Fruit fly (Drosophila melanogaster) whole organism, wandering third instar larva: Measurements from ENCODE around the gene Phae1.
A peak's percentile ranks its signal among the peaks of the same experiment; 100 is the strongest.

Experiments used
- Abd-B ChIP-seq: fragments of >200 bp; optimal IDR thresholded peaks from 2 replicates; lab custom pipeline; 2017; ENCODE audit warnings: missing biosample characterization, missing genetic modification characterization
- CG32264 ChIP-seq: fragments of 200-800 bp; sonication (Bioruptor generic); optimal IDR thresholded peaks from 2 replicates; lab custom pipeline; 2016; ENCODE audit warnings: missing biosample characterization, missing genetic modification characterization
- CG9705 ChIP-seq: fragments of 200-800 bp; sonication (Bioruptor generic); optimal IDR thresholded peaks from 2 replicates; lab custom pipeline; 2018; ENCODE audit warnings: missing biosample characterization, mild to moderate bottlenecking, missing genetic modification characterization
- CrebA ChIP-seq: fragments of 200-800 bp; sonication (Bioruptor generic); optimal IDR thresholded peaks from 2 replicates; lab custom pipeline; 2016; ENCODE audit warnings: missing biosample characterization, mild to moderate bottlenecking, missing genetic modification characterization, borderline replicate concordance
- Dfd ChIP-seq: fragments of >200 bp; optimal IDR thresholded peaks from 2 replicates; lab custom pipeline; 2017; ENCODE audit warnings: missing biosample characterization, missing genetic modification characterization
- Dif ChIP-seq: fragments of 200-275, 200-300 bp; sonication (Bioruptor generic); optimal IDR thresholded peaks from 2 replicates; lab custom pipeline; 2018; ENCODE audit warnings: missing biosample characterization, missing genetic modification characterization; ENCODE audit not compliant: partially characterized antibody
- HLH106 ChIP-seq: fragments of 200-800 bp; optimal IDR thresholded peaks from 3 replicates; lab custom pipeline; 2019; ENCODE audit warnings: missing biosample characterization, mild to moderate bottlenecking, missing genetic modification characterization, moderate library complexity
- Hnf4 ChIP-seq: fragments of 200-800 bp; sonication (Bioruptor generic); optimal IDR thresholded peaks from 2 replicates; lab custom pipeline; 2016; ENCODE audit warnings: missing biosample characterization, mild to moderate bottlenecking, missing genetic modification characterization
- Hr78 ChIP-seq: fragments of >200 bp; optimal IDR thresholded peaks from 2 replicates; lab custom pipeline; 2017; ENCODE audit warnings: missing biosample characterization, missing genetic modification characterization
- Hr83 ChIP-seq: fragments of 200-300 bp; sonication (Bioruptor generic); optimal IDR thresholded peaks from 2 replicates; lab custom pipeline; 2016; ENCODE audit warnings: missing biosample characterization, mild to moderate bottlenecking, missing genetic modification characterization, moderate library complexity; ENCODE audit not compliant: poor library complexity, severe bottlenecking
- Jra ChIP-seq: sonication (Bioruptor generic); optimal IDR thresholded peaks from 2 replicates; lab custom pipeline; 2016; ENCODE audit warnings: missing biosample characterization, missing genetic modification characterization
- Mio ChIP-seq: sonication (Bioruptor generic); optimal IDR thresholded peaks from 2 replicates; lab custom pipeline; 2016; ENCODE audit warnings: missing biosample characterization, missing genetic modification characterization
- Myc ChIP-seq: fragments of >200 bp; optimal IDR thresholded peaks from 2 replicates; lab custom pipeline; 2017
- OdsH ChIP-seq: fragments of 200-800 bp; sonication (Bioruptor generic); optimal IDR thresholded peaks from 2 replicates; lab custom pipeline; 2016; ENCODE audit warnings: missing biosample characterization, mild to moderate bottlenecking, missing genetic modification characterization
- Rel ChIP-seq, 2 experiments: fragments of 200-800 bp; sonication (Bioruptor generic) in 1 of 2; optimal IDR thresholded peaks; 2 replicates in 1 of 2; 3 replicates in 1 of 2; lab custom pipeline; 2016 to 2019; ENCODE audit warnings: mild to moderate bottlenecking in 2 of 2, missing biosample characterization in 2 of 2, missing genetic modification characterization in 2 of 2, moderate library complexity in 1 of 2
- Sp1 ChIP-seq: fragments of 200-800 bp; sonication (Bioruptor generic); optimal IDR thresholded peaks from 3 replicates; lab custom pipeline; 2019; ENCODE audit warnings: missing biosample characterization, mild to moderate bottlenecking, missing genetic modification characterization, moderate library complexity
- br ChIP-seq: fragments of 200-800 bp; sonication (Bioruptor generic); optimal IDR thresholded peaks from 2 replicates; lab custom pipeline; 2016; ENCODE audit warnings: missing biosample characterization, missing genetic modification characterization
- dl ChIP-seq, 2 experiments: fragments of 175-275, 200-275 bp in 1 of 2; fragments of 200-275 bp in 1 of 2; sonication (Bioruptor generic); optimal IDR thresholded peaks; lab custom pipeline; 2018; ENCODE audit warnings: mild to moderate bottlenecking in 2 of 2, missing biosample characterization in 2 of 2, missing genetic modification characterization in 2 of 2, moderate library complexity in 2 of 2; ENCODE audit not compliant: partially characterized antibody in 2 of 2, insufficient read depth in 1 of 2
- dmrt93B ChIP-seq: fragments of 200-800 bp; sonication (Bioruptor generic); optimal IDR thresholded peaks from 2 replicates; lab custom pipeline; 2018; ENCODE audit warnings: missing biosample characterization, mild to moderate bottlenecking, missing genetic modification characterization
- dsf ChIP-seq: sonication (Bioruptor generic); optimal IDR thresholded peaks from 2 replicates; lab custom pipeline; 2016; ENCODE audit warnings: missing biosample characterization, missing genetic modification characterization, borderline replicate concordance
- ey ChIP-seq: fragments of 200-800 bp; sonication (Bioruptor generic); optimal IDR thresholded peaks from 2 replicates; lab custom pipeline; 2016; ENCODE audit warnings: missing biosample characterization, missing genetic modification characterization
- foxo ChIP-seq, 2 experiments: fragments of 200-800 bp; sonication (Bioruptor generic); optimal IDR thresholded peaks; 2 replicates in 1 of 2; 3 replicates in 1 of 2; lab custom pipeline; 2016 to 2017; ENCODE audit warnings: missing biosample characterization in 2 of 2, missing genetic modification characterization in 2 of 2
- fru ChIP-seq: fragments of 200-800 bp; sonication (Bioruptor generic); optimal IDR thresholded peaks from 3 replicates; lab custom pipeline; 2016; ENCODE audit warnings: missing biosample characterization, mild to moderate bottlenecking, missing genetic modification characterization
- h ChIP-seq: fragments of 200-800 bp; sonication (Bioruptor generic); optimal IDR thresholded peaks from 3 replicates; lab custom pipeline; 2016; ENCODE audit warnings: missing biosample characterization, mild to moderate bottlenecking, missing genetic modification characterization
- jim ChIP-seq: fragments of 175-275, 200-325 bp; sonication (Bioruptor generic); optimal IDR thresholded peaks from 2 replicates; lab custom pipeline; 2016; ENCODE audit warnings: missing biosample characterization, mild to moderate bottlenecking, missing genetic modification characterization
- lola ChIP-seq: fragments of >200 bp; optimal IDR thresholded peaks from 2 replicates; lab custom pipeline; 2017; ENCODE audit warnings: missing biosample characterization, missing genetic modification characterization
- pan ChIP-seq: fragments of >200 bp; optimal IDR thresholded peaks from 2 replicates; lab custom pipeline; 2017
- psq ChIP-seq: fragments of 200-800 bp; sonication (Bioruptor generic); optimal IDR thresholded peaks from 3 replicates; lab custom pipeline; 2017; ENCODE audit warnings: missing biosample characterization, mild to moderate bottlenecking, missing genetic modification characterization, moderate library complexity
- rgr ChIP-seq: fragments of 200-800 bp; sonication (Bioruptor generic); optimal IDR thresholded peaks from 3 replicates; lab custom pipeline; 2016; ENCODE audit warnings: missing biosample characterization, mild to moderate bottlenecking, missing genetic modification characterization
- sage ChIP-seq: fragments of 200-800 bp; sonication (Bioruptor generic); optimal IDR thresholded peaks from 2 replicates; lab custom pipeline; 2016; ENCODE audit warnings: missing biosample characterization, mild to moderate bottlenecking, missing genetic modification characterization
- tai ChIP-seq: sonication (Bioruptor generic); optimal IDR thresholded peaks from 2 replicates; lab custom pipeline; 2016; ENCODE audit warnings: missing biosample characterization, missing genetic modification characterization
- usp ChIP-seq: fragments of >200 bp; optimal IDR thresholded peaks from 2 replicates; lab custom pipeline; 2017; ENCODE audit warnings: missing biosample characterization, missing genetic modification characterization
- woc ChIP-seq: sonication (Bioruptor generic); optimal IDR thresholded peaks from 2 replicates; lab custom pipeline; 2016; ENCODE audit warnings: missing biosample characterization, mild to moderate bottlenecking, missing genetic modification characterization

The Phae1 gene

dm6 chr2L:12108779-12109564, at the start of gene Phae1, which contains the start of gene Rab6:
Gene Phae1, plus strand, starts transcription at chr2L:12109417.
Gene Rab6, minus strand, starts transcription at chr2L:12109116.
- TF ChIP-seq lola (GFP tag; lab: Kevin White, UChicago) = no peak
- TF ChIP-seq CG32264 = no peak
- no peak for TF ChIP-seq Dif (GFP tag; lab: Kevin White, UChicago)
- no peak for TF ChIP-seq tai
- no peak for TF ChIP-seq Hnf4 (GFP tag; lab: Kevin White, UChicago)
- no peak for TF ChIP-seq Myc (lab: Kevin White, UChicago)
- TF ChIP-seq sage (GFP tag; lab: Kevin White, UChicago) = no peak
- TF ChIP-seq Sp1 (GFP tag; lab: Kevin White, UChicago) = peak; percentile 28
- TF ChIP-seq Hr78 (GFP tag; lab: Kevin White, UChicago) = no peak
- TF ChIP-seq h (GFP tag; lab: Kevin White, UChicago) = peak; percentile 34
- TF ChIP-seq rgr (GFP tag; lab: Kevin White, UChicago) = no peak
- TF ChIP-seq Hr83 (GFP tag; lab: Kevin White, UChicago) = no peak
- TF ChIP-seq woc (GFP tag; lab: Kevin White, UChicago) = no peak
- no peak for TF ChIP-seq CrebA (GFP tag; lab: Kevin White, UChicago)
- TF ChIP-seq psq (GFP tag; lab: Kevin White, UChicago) = no peak
- TF ChIP-seq fru (GFP tag; lab: Kevin White, UChicago) = no peak
- no peak for TF ChIP-seq usp (GFP tag; lab: Kevin White, UChicago)
- peak; percentile 46 for TF ChIP-seq Jra (GFP tag; lab: Kevin White, UChicago)
- TF ChIP-seq OdsH = no peak
- TF ChIP-seq dsf (GFP tag; lab: Kevin White, UChicago) = no peak
- no peak for TF ChIP-seq Mio
- TF ChIP-seq dl (GFP tag; optimal IDR thresholded peaks at IDR 0.05; lab: Kevin White, UChicago; ENCODE audit: insufficient read depth in 1 of 2, partially characterized antibody in 2 of 2) = no peak
- no peak for TF ChIP-seq Abd-B (GFP tag; lab: Kevin White, UChicago)
- TF ChIP-seq Rel (GFP tag; optimal IDR thresholded peaks at IDR 0.05; lab: Kevin White, UChicago) = no peak
- TF ChIP-seq Rel (tag; optimal IDR thresholded peaks at IDR 0.05; lab: Kevin White, UChicago) = peak; percentile 54
- TF ChIP-seq dmrt93B (GFP tag; lab: Kevin White, UChicago) = no peak
- TF ChIP-seq ey = no peak

- TF ChIP-seq Rel (GFP tag; optimal IDR thresholded peaks at IDR 0.05; lab: Kevin White, UChicago) (no peak), Rel (tag; optimal IDR thresholded peaks at IDR 0.05; lab: Kevin White, UChicago) (no peak), HLH106 (tag; lab: Kevin White, UChicago) (peak; percentile 24), OdsH (peak; percentile 5), ey (no peak), pan (no peak), rgr (GFP tag; lab: Kevin White, UChicago) (no peak), br (GFP tag; lab: Kevin White, UChicago) (no peak), sage (GFP tag; lab: Kevin White, UChicago) (no peak), CrebA (GFP tag; lab: Kevin White, UChicago) (no peak), Jra (GFP tag; lab: Kevin White, UChicago) (no peak), dmrt93B (GFP tag; lab: Kevin White, UChicago) (no peak), Dif (GFP tag; lab: Kevin White, UChicago) (no peak), tai (no peak), Myc (lab: Kevin White, UChicago) (peak; percentile 74), CG9705 (no peak), Abd-B (GFP tag; lab: Kevin White, UChicago) (no peak), woc (GFP tag; lab: Kevin White, UChicago) (no peak), Hr78 (GFP tag; lab: Kevin White, UChicago) (no peak), dl (GFP tag; optimal IDR thresholded peaks at IDR 0.05; lab: Kevin White, UChicago; ENCODE audit: insufficient read depth in 1 of 2, partially characterized antibody in 2 of 2) (no peak), Dfd (GFP tag; lab: Kevin White, UChicago) (no peak), Sp1 (GFP tag; lab: Kevin White, UChicago) (peak; percentile 27), h (GFP tag; lab: Kevin White, UChicago) (no peak), dsf (GFP tag; lab: Kevin White, UChicago) (no peak), foxo (GFP tag; optimal IDR thresholded peaks at IDR 0.05; lab: Kevin White, UChicago) (peak in 1 of 2 experiments; percentile 28), Hnf4 (GFP tag; lab: Kevin White, UChicago) (no peak), fru (GFP tag; lab: Kevin White, UChicago) (no peak), jim (GFP tag; lab: Kevin White, UChicago) (no peak), lola (GFP tag; lab: Kevin White, UChicago) (no peak)
Measured at dm6 chr2L:12063035-12063434, 46.2 kb upstream of the Phae1 start, which contains the start of gene Rab3-GAP. Gene Rab3-GAP, minus strand, starts transcription at chr2L:12063184.
